Fruit fly (Drosophila melanogaster) whole organism, embryonic: ENCODE data around the gene Peritrophin-15a.

Source experiments
- C15 ChIP-seq: fragments of 200-800 bp; sonication (Bioruptor generic); IDR thresholded peaks from 3 replicates; pipeline ENCODE4 v1.3.6; 2022; ENCODE audit warnings: missing biosample characterization, missing genetic modification characterization
- CG10959 ChIP-seq: fragments of 200-800 bp; sonication (Bioruptor generic); IDR thresholded peaks from 2 replicates; pipeline ENCODE4 v1.3.6; 2022; ENCODE audit warnings: missing biosample characterization, missing genetic modification characterization
- CG11093 ChIP-seq: fragments of 200-800 bp; sonication (Bioruptor generic); IDR thresholded peaks from 3 replicates; pipeline ENCODE4 v1.3.6; 2022; ENCODE audit warnings: missing biosample characterization, missing genetic modification characterization
- CG11696 ChIP-seq: fragments of 200-800 bp; sonication (Bioruptor generic); IDR thresholded peaks from 2 replicates; pipeline ENCODE4 v1.3.6; 2022; ENCODE audit warnings: missing biosample characterization, missing genetic modification characterization
- CG12299 ChIP-seq: fragments of 200-800 bp; sonication (Bioruptor generic); optimal IDR thresholded peaks from 2 replicates; lab custom pipeline; 2018; ENCODE audit warnings: missing biosample characterization, mild to moderate bottlenecking, missing genetic modification characterization
- CG12659 ChIP-seq: fragments of 200-800 bp; sonication (Bioruptor generic); optimal IDR thresholded peaks from 3 replicates; lab custom pipeline; 2017; ENCODE audit warnings: mild to moderate bottlenecking, missing biosample characterization, missing genetic modification reagents, missing genetic modification characterization
- CG13894 ChIP-seq: fragments of 200-800 bp; sonication (Bioruptor generic); optimal IDR thresholded peaks from 3 replicates; lab custom pipeline; 2018; ENCODE audit warnings: missing biosample characterization, mild to moderate bottlenecking, missing genetic modification characterization, moderate library complexity
- CG1603 ChIP-seq: fragments of 200-800 bp; sonication (Bioruptor generic); optimal IDR thresholded peaks from 2 replicates; lab custom pipeline; 2019; ENCODE audit warnings: missing biosample characterization, mild to moderate bottlenecking, missing genetic modification characterization, moderate library complexity
- CG17385 ChIP-seq: fragments of 200-800 bp; sonication (Bioruptor generic); optimal IDR thresholded peaks from 3 replicates; lab custom pipeline; 2018; ENCODE audit warnings: missing biosample characterization, mild to moderate bottlenecking, missing genetic modification characterization
- CG18476 ChIP-seq: fragments of 200-800 bp; sonication (Bioruptor generic); optimal IDR thresholded peaks from 2 replicates; lab custom pipeline; 2016; ENCODE audit warnings: missing biosample characterization, mild to moderate bottlenecking, missing genetic modification characterization
- CG2712 ChIP-seq: fragments of 200-800 bp; optimal IDR thresholded peaks from 3 replicates; lab custom pipeline; 2019; ENCODE audit warnings: missing biosample characterization, mild to moderate bottlenecking, missing genetic modification characterization, moderate library complexity
- CG2889 ChIP-seq: fragments of 200-800 bp; sonication (Bioruptor generic); IDR thresholded peaks from 3 replicates; pipeline ENCODE4 v1.3.6; 2022; ENCODE audit warnings: missing biosample characterization, missing genetic modification characterization
- CG30403 ChIP-seq: fragments of 200-800 bp; sonication (Bioruptor generic); optimal IDR thresholded peaks from 3 replicates; lab custom pipeline; 2016; ENCODE audit warnings: missing biosample characterization, missing genetic modification characterization
- CG33213 ChIP-seq: fragments of 200-800 bp; sonication (Bioruptor generic); optimal IDR thresholded peaks from 3 replicates; lab custom pipeline; 2016; ENCODE audit warnings: missing biosample characterization, missing genetic modification characterization
- CG4424 ChIP-seq: fragments of 200-800 bp; sonication (Bioruptor generic); optimal IDR thresholded peaks from 3 replicates; lab custom pipeline; 2016; ENCODE audit warnings: missing biosample characterization, missing genetic modification characterization
- CG5180 ChIP-seq: fragments of 200-800 bp; sonication (Bioruptor generic); optimal IDR thresholded peaks from 3 replicates; lab custom pipeline; 2017; ENCODE audit warnings: missing biosample characterization, missing genetic modification characterization, mild to moderate bottlenecking, moderate library complexity, missing genetic modification reagents
- CG6854 ChIP-seq: fragments of 200-800 bp; sonication (Bioruptor generic); optimal IDR thresholded peaks from 3 replicates; lab custom pipeline; 2017; ENCODE audit warnings: missing biosample characterization, mild to moderate bottlenecking, missing genetic modification characterization
- CG8281 ChIP-seq: fragments of 200-800 bp; sonication (Bioruptor generic); optimal IDR thresholded peaks from 2 replicates; lab custom pipeline; 2018; ENCODE audit warnings: missing biosample characterization, mild to moderate bottlenecking, missing genetic modification characterization, moderate library complexity
- CG9932 ChIP-seq: fragments of 200-800 bp; sonication (Bioruptor generic); IDR thresholded peaks from 2 replicates; pipeline ENCODE4 v1.3.6; 2022; ENCODE audit warnings: missing biosample characterization, missing genetic modification characterization
- CTCF ChIP-seq: fragments of 200-800 bp; sonication (Bioruptor generic); optimal IDR thresholded peaks from 2 replicates; lab custom pipeline; 2017; ENCODE audit warnings: missing biosample characterization, mild to moderate bottlenecking, missing genetic modification characterization, moderate library complexity
- Camta ChIP-seq: fragments of 200-800 bp; sonication (Bioruptor generic); optimal IDR thresholded peaks from 2 replicates; lab custom pipeline; 2016; ENCODE audit warnings: missing biosample characterization, missing genetic modification characterization
- Drgx ChIP-seq: fragments of 200-800 bp; sonication (Bioruptor generic); IDR thresholded peaks from 2 replicates; pipeline ENCODE4 v1.3.6; 2022; ENCODE audit warnings: missing biosample characterization, missing genetic modification characterization
- Eip74EF ChIP-seq, 2 experiments: fragments of 200-800 bp in 1 of 2; fragments of >200 bp in 1 of 2; sonication (Bioruptor generic) in 1 of 2; optimal IDR thresholded peaks; 2 replicates each; lab custom pipeline; 2017 to 2019; ENCODE audit warnings: missing biosample characterization in 2 of 2, missing genetic modification characterization in 2 of 2, mild to moderate bottlenecking in 1 of 2, moderate library complexity in 1 of 2
- Gsc ChIP-seq: fragments of 200-800 bp; sonication (Bioruptor generic); IDR thresholded peaks from 2 replicates; pipeline ENCODE4 v1.3.6; 2022; ENCODE audit warnings: missing biosample characterization, missing genetic modification characterization
- H2.0 ChIP-seq: fragments of 200-800 bp; sonication (Bioruptor generic); IDR thresholded peaks from 2 replicates; pipeline ENCODE4 v1.3.6; 2022; ENCODE audit warnings: missing biosample characterization, missing genetic modification characterization
- Hr39 ChIP-seq: fragments of >200 bp; optimal IDR thresholded peaks from 2 replicates; lab custom pipeline; 2017
- Lhr ChIP-seq: fragments of 200-800 bp; sonication (Bioruptor generic); optimal IDR thresholded peaks from 3 replicates; lab custom pipeline; 2017; ENCODE audit warnings: mild to moderate bottlenecking, missing biosample characterization, missing genetic modification reagents, missing genetic modification characterization
- Lim3 ChIP-seq: fragments of 200-800 bp; sonication (Bioruptor generic); IDR thresholded peaks from 2 replicates; pipeline ENCODE4 v1.3.6; 2022; ENCODE audit warnings: missing biosample characterization, missing genetic modification characterization
- Max ChIP-seq: fragments of 200-800 bp; sonication (Bioruptor generic); optimal IDR thresholded peaks from 2 replicates; lab custom pipeline; 2016; ENCODE audit warnings: missing biosample characterization, mild to moderate bottlenecking, missing genetic modification characterization
- PHDP ChIP-seq: fragments of 200-800 bp; sonication (Bioruptor generic); optimal IDR thresholded peaks from 3 replicates; lab custom pipeline; 2018; ENCODE audit warnings: missing biosample characterization, mild to moderate bottlenecking, missing genetic modification characterization, moderate library complexity
- Ravus ChIP-seq: fragments of 200-800 bp; sonication (Bioruptor generic); IDR thresholded peaks from 2 replicates; pipeline ENCODE4 v1.3.6; 2022; ENCODE audit warnings: missing biosample characterization, missing genetic modification characterization
- Sox100B ChIP-seq: fragments of 200-800 bp; sonication (Bioruptor generic); optimal IDR thresholded peaks from 3 replicates; lab custom pipeline; 2018; ENCODE audit warnings: missing biosample characterization, mild to moderate bottlenecking, missing genetic modification characterization
- Tbp ChIP-seq: fragments of >200 bp; optimal IDR thresholded peaks from 2 replicates; lab custom pipeline; 2018; ENCODE audit warnings: missing biosample characterization, missing genetic modification characterization
- ab ChIP-seq: fragments of 200-800 bp; sonication (Bioruptor generic); optimal IDR thresholded peaks from 2 replicates; lab custom pipeline; 2016; ENCODE audit warnings: missing biosample characterization, missing genetic modification characterization
- ap ChIP-seq: fragments of 200-800 bp; sonication (Bioruptor generic); IDR thresholded peaks from 2 replicates; pipeline ENCODE4 v1.3.6; 2022; ENCODE audit warnings: missing biosample characterization, missing genetic modification characterization
- bbx ChIP-seq: fragments of 200-800 bp; sonication (Bioruptor generic); IDR thresholded peaks from 2 replicates; pipeline ENCODE4 v1.3.6; 2022; ENCODE audit warnings: missing biosample characterization, missing genetic modification characterization; ENCODE audit not compliant: partially characterized antibody
- bcd ChIP-seq: fragments of 200-800 bp; sonication (Bioruptor generic); optimal IDR thresholded peaks from 2 replicates; lab custom pipeline; 2017; ENCODE audit warnings: missing biosample characterization, mild to moderate bottlenecking, missing genetic modification characterization
- cg ChIP-seq: fragments of 200-800 bp; sonication (Bioruptor generic); optimal IDR thresholded peaks from 3 replicates; lab custom pipeline; 2019; ENCODE audit warnings: missing biosample characterization, mild to moderate bottlenecking, missing genetic modification characterization, moderate library complexity
- cwo ChIP-seq: fragments of 200-800 bp; sonication (Bioruptor generic); optimal IDR thresholded peaks from 3 replicates; lab custom pipeline; 2017; ENCODE audit warnings: missing biosample characterization, missing genetic modification characterization, mild to moderate bottlenecking, moderate library complexity, missing genetic modification reagents
- dan ChIP-seq: fragments of 200-800 bp; sonication (Bioruptor generic); IDR thresholded peaks from 2 replicates; pipeline ENCODE4 v1.3.6; 2022; ENCODE audit warnings: missing biosample characterization, missing genetic modification characterization
- disco-r ChIP-seq: fragments of 200-800 bp; sonication (Bioruptor generic); optimal IDR thresholded peaks from 2 replicates; lab custom pipeline; 2016; ENCODE audit warnings: missing biosample characterization, missing genetic modification characterization
- gcm2 ChIP-seq: fragments of 200-800 bp; sonication (Bioruptor generic); optimal IDR thresholded peaks from 2 replicates; lab custom pipeline; 2016; ENCODE audit warnings: missing biosample characterization, missing genetic modification characterization
- hth ChIP-seq: fragments of >200 bp; optimal IDR thresholded peaks from 2 replicates; lab custom pipeline; 2017; ENCODE audit warnings: inconsistent platforms
- kah ChIP-seq: fragments of 200-800 bp; sonication (Bioruptor generic); optimal IDR thresholded peaks from 2 replicates; lab custom pipeline; 2018; ENCODE audit warnings: missing biosample characterization, mild to moderate bottlenecking, missing genetic modification characterization
- ken ChIP-seq: fragments of 200-800 bp; sonication (Bioruptor generic); IDR thresholded peaks from 3 replicates; pipeline ENCODE4 v1.3.6; 2022; ENCODE audit warnings: missing biosample characterization, missing genetic modification characterization
- mirr ChIP-seq: fragments of 200-800 bp; sonication (Bioruptor generic); optimal IDR thresholded peaks from 3 replicates; lab custom pipeline; 2018; ENCODE audit warnings: missing biosample characterization, mild to moderate bottlenecking, missing genetic modification characterization
- pita ChIP-seq: fragments of 200-800 bp; sonication (Bioruptor generic); optimal IDR thresholded peaks from 2 replicates; lab custom pipeline; 2017; ENCODE audit warnings: missing biosample characterization, mild to moderate bottlenecking, missing genetic modification characterization
- psq ChIP-seq: fragments of 200-800 bp; sonication (Bioruptor generic); optimal IDR thresholded peaks from 2 replicates; lab custom pipeline; 2017; ENCODE audit warnings: missing biosample characterization, missing genetic modification characterization
- tna ChIP-seq: fragments of 200-800 bp; sonication (Bioruptor generic); IDR thresholded peaks from 2 replicates; pipeline ENCODE4 v1.3.6; 2022; ENCODE audit warnings: missing biosample characterization, missing genetic modification characterization; ENCODE audit not compliant: partially characterized antibody
- zen ChIP-seq: fragments of 200-800 bp; sonication (Bioruptor generic); optimal IDR thresholded peaks from 3 replicates; lab custom pipeline; 2018; ENCODE audit warnings: missing biosample characterization, mild to moderate bottlenecking, missing genetic modification characterization, moderate library complexity

Gene Peritrophin-15a

dm6 chr2L:8370364-8371326 lies 25.3 kb downstream of the Peritrophin-15a start, which contains the start of gene CG17292 (continued):
- peak; percentile 61 for TF ChIP-seq bcd (GFP tag; lab: Kevin White, UChicago)
- peak; percentile 86 for TF ChIP-seq kah (GFP tag; lab: Kevin White, UChicago)
- TF ChIP-seq pita (GFP tag; lab: Kevin White, UChicago), result no peak
- TF ChIP-seq CG9932 (GFP tag; lab: Robert Waterston, UW), result peak; percentile 73
- peak; percentile 57 for TF ChIP-seq CTCF (GFP tag; lab: Kevin White, UChicago)
- TF ChIP-seq C15 (GFP tag; lab: Robert Waterston, UW), result no peak
- peak; percentile 85 for TF ChIP-seq CG12659
- TF ChIP-seq Eip74EF (GFP tag; optimal IDR thresholded peaks at IDR 0.05; lab: Kevin White, UChicago), result peak in 1 of 2 experiments; percentile 48
- no peak for TF ChIP-seq Camta
- TF ChIP-seq disco-r, result no peak
- TF ChIP-seq ab (GFP tag; lab: Kevin White, UChicago), result no peak
- TF ChIP-seq CG6854 (GFP tag; lab: Kevin White, UChicago), result no peak
- no peak for TF ChIP-seq Tbp (GFP tag; lab: Kevin White, UChicago)
- no peak for TF ChIP-seq CG10959 (GFP tag; lab: Robert Waterston, UW)
- peak; percentile 62 for TF ChIP-seq CG13894 (tag; lab: Kevin White, UChicago)
- no peak for TF ChIP-seq psq (GFP tag; lab: Kevin White, UChicago)
- TF ChIP-seq CG8281, result no peak
- TF ChIP-seq ken (GFP tag; lab: Robert Waterston, UW), result peak; percentile 62; the same call in 2 of the 3 replicates
- peak; percentile 62 for TF ChIP-seq mirr (GFP tag; lab: Kevin White, UChicago)
- TF ChIP-seq CG1603 (tag; lab: Kevin White, UChicago), result peak; percentile 61
- TF ChIP-seq H2.0, result peak; percentile 37; the same call in 1 of the 2 replicates
- TF ChIP-seq bbx, result peak; percentile 95
- peak; percentile 41 for TF ChIP-seq CG33213 (GFP tag; lab: Kevin White, UChicago)
- no peak for TF ChIP-seq Max
- TF ChIP-seq cg (GFP tag; lab: Kevin White, UChicago), result peak; percentile 51
- TF ChIP-seq Drgx, result peak; percentile 58
- TF ChIP-seq ap (GFP tag; lab: Robert Waterston, UW), result 0 out of 2 replicates have a peak, but pooled peaks have one; percentile 39
- TF ChIP-seq hth (lab: Kevin White, UChicago), result no peak
- no peak for TF ChIP-seq CG18476 (GFP tag; lab: Kevin White, UChicago)
- no peak for TF ChIP-seq dan (GFP tag; lab: Robert Waterston, UW)
- no peak for TF ChIP-seq Hr39 (lab: Kevin White, UChicago)
- no peak for TF ChIP-seq CG11093 (GFP tag; lab: Robert Waterston, UW)
- no peak for TF ChIP-seq gcm2 (GFP tag; lab: Kevin White, UChicago)
- TF ChIP-seq cwo (GFP tag; lab: Kevin White, UChicago), result peak; percentile 52
- TF ChIP-seq CG30403 (GFP tag; lab: Kevin White, UChicago), result no peak
- no peak for TF ChIP-seq CG2889 (GFP tag; lab: Robert Waterston, UW)
- no peak for TF ChIP-seq Lhr (GFP tag; lab: Kevin White, UChicago)
- TF ChIP-seq Lim3 (GFP tag; lab: Robert Waterston, UW), result 0 out of 2 replicates have a peak, but pooled peaks have one; percentile 14
- peak; percentile 15 for TF ChIP-seq CG2712 (tag; lab: Kevin White, UChicago)
- peak; percentile 54 for TF ChIP-seq PHDP (tag; lab: Kevin White, UChicago)
- TF ChIP-seq zen (tag; lab: Kevin White, UChicago), result no peak
- TF ChIP-seq tna (GFP tag; lab: Robert Waterston, UW), result peak; percentile 95
- TF ChIP-seq CG17385 (GFP tag; lab: Kevin White, UChicago), result peak; percentile 62
- TF ChIP-seq CG4424 (GFP tag; lab: Kevin White, UChicago), result no peak
- no peak for TF ChIP-seq CG12299 (tag; lab: Kevin White, UChicago)
- TF ChIP-seq CG5180 (GFP tag; lab: Kevin White, UChicago), result peak; percentile 39
- no peak for TF ChIP-seq Ravus (GFP tag; lab: Robert Waterston, UW)
- peak; percentile 5 for TF ChIP-seq Sox100B
- TF ChIP-seq CG11696 (GFP tag; lab: Robert Waterston, UW), result 0 out of 2 replicates have a peak, but pooled peaks have one; percentile 10
- TF ChIP-seq Gsc (GFP tag; lab: Robert Waterston, UW), result no peak
